Worm (Caenorhabditis elegans) whole organism, young adult: Measurements from ENCODE around the gene ani-2.

Experiments used
- F52B5.7 ChIP-seq: sonication (generic microtip); optimal IDR thresholded peaks from 2 replicates; lab custom pipeline; 2016; ENCODE audit warnings: mild to moderate bottlenecking, missing genetic modification characterization, missing compliant biosample characterization
- Y53F4B.3 ChIP-seq: fragments of 200-800 bp; sonication (Bioruptor generic); IDR thresholded peaks from 2 replicates; pipeline ENCODE4 v1.3.6; 2022; ENCODE audit warnings: missing genetic modification reagents, missing genetic modification characterization, missing compliant biosample characterization
- Y79H2A.3 ChIP-seq: fragments of 200-800 bp; sonication (Bioruptor generic); conservative IDR thresholded peaks from 2 replicates; pipeline ENCODE4 v1.3.6; 2022; ENCODE audit warnings: missing genetic modification reagents, missing genetic modification characterization, missing compliant biosample characterization
- ama-1 ChIP-seq, 3 experiments: fragments of 150-350 bp in 1 of 3; sonication (generic microtip) in 2 of 3; optimal IDR thresholded peaks; 2 replicates each; lab custom pipeline; 2014 to 2018; ENCODE audit warnings: missing biosample characterization in 2 of 3, missing genetic modification characterization in 2 of 3, missing genetic modification reagents in 2 of 3
- ceh-40 ChIP-seq: fragments of 200-800 bp; sonication (Bioruptor generic); IDR thresholded peaks from 2 replicates; pipeline ENCODE4 v1.3.6; 2022; ENCODE audit warnings: missing genetic modification characterization, missing compliant biosample characterization
- die-1 ChIP-seq: sonication (generic microtip); optimal IDR thresholded peaks from 2 replicates; lab custom pipeline; 2016; ENCODE audit warnings: missing genotype, mild to moderate bottlenecking, missing genetic modification characterization, missing compliant biosample characterization
- lag-1 ChIP-seq: fragments of 200-800 bp; sonication (Bioruptor generic); IDR thresholded peaks from 2 replicates; pipeline ENCODE4 v1.3.6; 2022; ENCODE audit warnings: missing genetic modification reagents, missing genetic modification characterization, missing compliant biosample characterization
- lin-35 ChIP-seq, 3 experiments: fragments of 150-350 bp in 2 of 3; sonication (generic microtip) in 1 of 3; optimal IDR thresholded peaks; 2 replicates each; lab custom pipeline; 2014 to 2018; ENCODE audit warnings: missing biosample characterization in 3 of 3, missing genetic modification characterization in 3 of 3, missing genetic modification reagents in 3 of 3
- madf-8 ChIP-seq: fragments of 200-800 bp; sonication (Bioruptor generic); conservative IDR thresholded peaks from 2 replicates; pipeline ENCODE4 v1.3.6; 2022; ENCODE audit warnings: missing genetic modification reagents, missing genetic modification characterization, missing compliant biosample characterization
- nhr-27 ChIP-seq: fragments of 200-800 bp; sonication (Bioruptor generic); optimal IDR thresholded peaks from 2 replicates; lab custom pipeline; 2018; ENCODE audit warnings: mild to moderate bottlenecking, missing genetic modification characterization, moderate library complexity, missing compliant biosample characterization
- snpc-4 ChIP-seq, 5 experiments: fragments of 150-350 bp in 1 of 5; sonication (generic microtip) in 4 of 5; optimal IDR thresholded peaks; 2 replicates each; lab custom pipeline; 2014 to 2018; ENCODE audit warnings: missing genetic modification characterization in 5 of 5, missing biosample characterization in 3 of 5, antibody characterized with exemption in 2 of 5, mild to moderate bottlenecking in 2 of 5, missing compliant biosample characterization in 2 of 5, missing genotype in 2 of 5, moderate library complexity in 2 of 5, missing genetic modification reagents in 1 of 5
- unc-130 ChIP-seq: sonication (generic microtip); optimal IDR thresholded peaks from 2 replicates; lab custom pipeline; 2016; ENCODE audit warnings: missing genetic modification reagents, missing genetic modification characterization, missing compliant biosample characterization
- unc-62 ChIP-seq: fragments of 150-350 bp; optimal IDR thresholded peaks from 2 replicates; lab custom pipeline; 2014; ENCODE audit warnings: missing biosample characterization, missing genetic modification reagents, missing genetic modification characterization

DNA sequence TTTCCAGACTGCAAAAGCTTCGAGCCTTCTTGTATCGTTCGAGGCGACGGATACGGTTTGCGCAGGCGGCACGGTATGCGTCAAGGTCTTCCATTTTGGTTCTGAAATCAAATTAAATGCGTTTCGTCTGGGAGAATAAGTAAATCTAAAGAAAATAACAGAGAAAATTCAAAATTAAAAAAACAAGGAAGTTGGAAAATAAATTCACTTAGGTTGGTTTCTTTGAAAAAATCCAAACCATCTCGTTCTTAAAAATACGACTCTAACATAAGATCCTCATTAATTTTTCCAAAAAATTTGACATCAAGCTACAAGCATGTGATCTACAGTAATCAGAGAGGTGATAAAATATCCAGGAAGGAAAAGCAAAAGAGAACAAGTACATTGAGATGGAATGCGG, 45.0 kb upstream of the ani-2 start, which contains the start of gene T25D10.4:
- TF ChIP-seq Y53F4B.3 (no peak), nhr-27 (tag; lab: Kevin White, UChicago) (no peak), F52B5.7 (no peak), Y79H2A.3 (no peak), ama-1 (optimal IDR thresholded peaks at IDR 0.05; lab: Kevin White, UChicago) (no peak), ama-1 (GFP tag; optimal IDR thresholded peaks at IDR 0.05; lab: Kevin White, UChicago) (no peak), madf-8 (no peak), lin-35 (GFP tag; optimal IDR thresholded peaks at IDR 0.05; lab: Kevin White, UChicago) (no peak), die-1 (tag; lab: Kevin White, UChicago) (no peak), unc-62 (GFP tag; lab: Kevin White, UChicago) (no peak), snpc-4 (GFP tag; optimal IDR thresholded peaks at IDR 0.05; lab: Kevin White, UChicago) (no peak), snpc-4 (tag; optimal IDR thresholded peaks at IDR 0.05; lab: Kevin White, UChicago) (no peak), ceh-40 (GFP tag; lab: Robert Waterston, UW) (no peak), lag-1 (GFP tag; lab: Robert Waterston, UW) (no peak), unc-130 (GFP tag; lab: Kevin White, UChicago) (no peak)
